Fruit fly (Drosophila melanogaster) whole organism, wandering third instar larva: ENCODE results near the gene Cf2.

ENCODE experiments used
- Abd-B ChIP-seq: fragments of >200 bp; optimal IDR thresholded peaks from 2 replicates; lab custom pipeline; 2017; ENCODE audit warnings: missing biosample characterization, missing genetic modification characterization
- CG32264 ChIP-seq: fragments of 200-800 bp; sonication (Bioruptor generic); optimal IDR thresholded peaks from 2 replicates; lab custom pipeline; 2016; ENCODE audit warnings: missing biosample characterization, missing genetic modification characterization
- CG9705 ChIP-seq: fragments of 200-800 bp; sonication (Bioruptor generic); optimal IDR thresholded peaks from 2 replicates; lab custom pipeline; 2018; ENCODE audit warnings: missing biosample characterization, mild to moderate bottlenecking, missing genetic modification characterization
- CrebA ChIP-seq: fragments of 200-800 bp; sonication (Bioruptor generic); optimal IDR thresholded peaks from 2 replicates; lab custom pipeline; 2016; ENCODE audit warnings: missing biosample characterization, mild to moderate bottlenecking, missing genetic modification characterization, borderline replicate concordance
- Dfd ChIP-seq: fragments of >200 bp; optimal IDR thresholded peaks from 2 replicates; lab custom pipeline; 2017; ENCODE audit warnings: missing biosample characterization, missing genetic modification characterization
- Dif ChIP-seq: fragments of 200-275, 200-300 bp; sonication (Bioruptor generic); optimal IDR thresholded peaks from 2 replicates; lab custom pipeline; 2018; ENCODE audit warnings: missing biosample characterization, missing genetic modification characterization; ENCODE audit not compliant: partially characterized antibody
- GATAd ChIP-seq: sonication (Bioruptor generic); optimal IDR thresholded peaks from 2 replicates; lab custom pipeline; 2016; ENCODE audit warnings: missing biosample characterization, missing genetic modification characterization
- HLH106 ChIP-seq: fragments of 200-800 bp; optimal IDR thresholded peaks from 3 replicates; lab custom pipeline; 2019; ENCODE audit warnings: missing biosample characterization, mild to moderate bottlenecking, missing genetic modification characterization, moderate library complexity
- Hnf4 ChIP-seq: fragments of 200-800 bp; sonication (Bioruptor generic); optimal IDR thresholded peaks from 2 replicates; lab custom pipeline; 2016; ENCODE audit warnings: missing biosample characterization, mild to moderate bottlenecking, missing genetic modification characterization
- Hr78 ChIP-seq: fragments of >200 bp; optimal IDR thresholded peaks from 2 replicates; lab custom pipeline; 2017; ENCODE audit warnings: missing biosample characterization, missing genetic modification characterization
- Hr83 ChIP-seq: fragments of 200-300 bp; sonication (Bioruptor generic); optimal IDR thresholded peaks from 2 replicates; lab custom pipeline; 2016; ENCODE audit warnings: missing biosample characterization, mild to moderate bottlenecking, missing genetic modification characterization, moderate library complexity; ENCODE audit not compliant: poor library complexity, severe bottlenecking
- Jra ChIP-seq: sonication (Bioruptor generic); optimal IDR thresholded peaks from 2 replicates; lab custom pipeline; 2016; ENCODE audit warnings: missing biosample characterization, missing genetic modification characterization
- Mio ChIP-seq: sonication (Bioruptor generic); optimal IDR thresholded peaks from 2 replicates; lab custom pipeline; 2016; ENCODE audit warnings: missing biosample characterization, missing genetic modification characterization
- Myc ChIP-seq: fragments of >200 bp; optimal IDR thresholded peaks from 2 replicates; lab custom pipeline; 2017
- N ChIP-seq: fragments of >200 bp; optimal IDR thresholded peaks from 2 replicates; lab custom pipeline; 2018; ENCODE audit warnings: missing biosample characterization, missing external identifiers, missing genetic modification characterization
- OdsH ChIP-seq: fragments of 200-800 bp; sonication (Bioruptor generic); optimal IDR thresholded peaks from 2 replicates; lab custom pipeline; 2016; ENCODE audit warnings: missing biosample characterization, mild to moderate bottlenecking, missing genetic modification characterization
- Rel ChIP-seq, 2 experiments: fragments of 200-800 bp; sonication (Bioruptor generic) in 1 of 2; optimal IDR thresholded peaks; 2 replicates in 1 of 2; 3 replicates in 1 of 2; lab custom pipeline; 2016 to 2019; ENCODE audit warnings: mild to moderate bottlenecking in 2 of 2, missing biosample characterization in 2 of 2, missing genetic modification characterization in 2 of 2, moderate library complexity in 1 of 2
- Sp1 ChIP-seq: fragments of 200-800 bp; sonication (Bioruptor generic); optimal IDR thresholded peaks from 3 replicates; lab custom pipeline; 2019; ENCODE audit warnings: missing biosample characterization, mild to moderate bottlenecking, missing genetic modification characterization, moderate library complexity
- Vsx2 ChIP-seq: fragments of 200-300, 225-300 bp; sonication (Bioruptor generic); optimal IDR thresholded peaks from 2 replicates; lab custom pipeline; 2018; ENCODE audit warnings: missing biosample characterization, missing genetic modification characterization; ENCODE audit not compliant: partially characterized antibody
- br ChIP-seq: fragments of 200-800 bp; sonication (Bioruptor generic); optimal IDR thresholded peaks from 2 replicates; lab custom pipeline; 2016; ENCODE audit warnings: missing biosample characterization, missing genetic modification characterization
- brk ChIP-seq: fragments of 200-800 bp; sonication (Bioruptor generic); optimal IDR thresholded peaks from 2 replicates; lab custom pipeline; 2016; ENCODE audit warnings: missing biosample characterization, mild to moderate bottlenecking, missing genetic modification characterization
- dl ChIP-seq, 2 experiments: fragments of 175-275, 200-275 bp in 1 of 2; fragments of 200-275 bp in 1 of 2; sonication (Bioruptor generic); optimal IDR thresholded peaks; lab custom pipeline; 2018; ENCODE audit warnings: mild to moderate bottlenecking in 2 of 2, missing biosample characterization in 2 of 2, missing genetic modification characterization in 2 of 2, moderate library complexity in 2 of 2; ENCODE audit not compliant: partially characterized antibody in 2 of 2, insufficient read depth in 1 of 2
- dmrt93B ChIP-seq: fragments of 200-800 bp; sonication (Bioruptor generic); optimal IDR thresholded peaks from 2 replicates; lab custom pipeline; 2018; ENCODE audit warnings: missing biosample characterization, mild to moderate bottlenecking, missing genetic modification characterization
- dsf ChIP-seq: sonication (Bioruptor generic); optimal IDR thresholded peaks from 2 replicates; lab custom pipeline; 2016; ENCODE audit warnings: missing biosample characterization, missing genetic modification characterization, borderline replicate concordance
- ey ChIP-seq: fragments of 200-800 bp; sonication (Bioruptor generic); optimal IDR thresholded peaks from 2 replicates; lab custom pipeline; 2016; ENCODE audit warnings: missing biosample characterization, missing genetic modification characterization
- foxo ChIP-seq, 2 experiments: fragments of 200-800 bp; sonication (Bioruptor generic); optimal IDR thresholded peaks; 2 replicates in 1 of 2; 3 replicates in 1 of 2; lab custom pipeline; 2016 to 2017; ENCODE audit warnings: missing biosample characterization in 2 of 2, missing genetic modification characterization in 2 of 2
- fru ChIP-seq: fragments of 200-800 bp; sonication (Bioruptor generic); optimal IDR thresholded peaks from 3 replicates; lab custom pipeline; 2016; ENCODE audit warnings: missing biosample characterization, mild to moderate bottlenecking, missing genetic modification characterization
- h ChIP-seq: fragments of 200-800 bp; sonication (Bioruptor generic); optimal IDR thresholded peaks from 3 replicates; lab custom pipeline; 2016; ENCODE audit warnings: missing biosample characterization, mild to moderate bottlenecking, missing genetic modification characterization
- jim ChIP-seq: fragments of 175-275, 200-325 bp; sonication (Bioruptor generic); optimal IDR thresholded peaks from 2 replicates; lab custom pipeline; 2016; ENCODE audit warnings: missing biosample characterization, mild to moderate bottlenecking, missing genetic modification characterization
- lola ChIP-seq: fragments of >200 bp; optimal IDR thresholded peaks from 2 replicates; lab custom pipeline; 2017; ENCODE audit warnings: missing biosample characterization, missing genetic modification characterization
- pan ChIP-seq: fragments of >200 bp; optimal IDR thresholded peaks from 2 replicates; lab custom pipeline; 2017
- psq ChIP-seq: fragments of 200-800 bp; sonication (Bioruptor generic); optimal IDR thresholded peaks from 3 replicates; lab custom pipeline; 2017; ENCODE audit warnings: missing biosample characterization, mild to moderate bottlenecking, missing genetic modification characterization, moderate library complexity
- rgr ChIP-seq: fragments of 200-800 bp; sonication (Bioruptor generic); optimal IDR thresholded peaks from 3 replicates; lab custom pipeline; 2016; ENCODE audit warnings: missing biosample characterization, mild to moderate bottlenecking, missing genetic modification characterization
- sage ChIP-seq: fragments of 200-800 bp; sonication (Bioruptor generic); optimal IDR thresholded peaks from 2 replicates; lab custom pipeline; 2016; ENCODE audit warnings: missing biosample characterization, mild to moderate bottlenecking, missing genetic modification characterization
- sv ChIP-seq: fragments of 200-800 bp; sonication (Bioruptor generic); optimal IDR thresholded peaks from 3 replicates; lab custom pipeline; 2016; ENCODE audit warnings: missing biosample characterization, missing genetic modification characterization
- tai ChIP-seq: sonication (Bioruptor generic); optimal IDR thresholded peaks from 2 replicates; lab custom pipeline; 2016; ENCODE audit warnings: missing biosample characterization, missing genetic modification characterization
- usp ChIP-seq: fragments of >200 bp; optimal IDR thresholded peaks from 2 replicates; lab custom pipeline; 2017; ENCODE audit warnings: missing biosample characterization, missing genetic modification characterization
- woc ChIP-seq: sonication (Bioruptor generic); optimal IDR thresholded peaks from 2 replicates; lab custom pipeline; 2016; ENCODE audit warnings: missing biosample characterization, mild to moderate bottlenecking, missing genetic modification characterization

Cf2 gene

dm6 chr2L:4838494-4839320 is 44.2 kb downstream of the Cf2 start:
- TF ChIP-seq GATAd (GFP tag; lab: Kevin White, UChicago) (no peak), OdsH (GFP tag; lab: Kevin White, UChicago) (no peak), Rel (GFP tag; optimal IDR thresholded peaks at IDR 0.05; lab: Kevin White, UChicago) (no peak), Rel (tag; optimal IDR thresholded peaks at IDR 0.05; lab: Kevin White, UChicago) (peak; percentile 36), CrebA (GFP tag; lab: Kevin White, UChicago) (no peak), pan (lab: Kevin White, UChicago) (no peak), Mio (GFP tag; lab: Kevin White, UChicago) (no peak)

DNA sequence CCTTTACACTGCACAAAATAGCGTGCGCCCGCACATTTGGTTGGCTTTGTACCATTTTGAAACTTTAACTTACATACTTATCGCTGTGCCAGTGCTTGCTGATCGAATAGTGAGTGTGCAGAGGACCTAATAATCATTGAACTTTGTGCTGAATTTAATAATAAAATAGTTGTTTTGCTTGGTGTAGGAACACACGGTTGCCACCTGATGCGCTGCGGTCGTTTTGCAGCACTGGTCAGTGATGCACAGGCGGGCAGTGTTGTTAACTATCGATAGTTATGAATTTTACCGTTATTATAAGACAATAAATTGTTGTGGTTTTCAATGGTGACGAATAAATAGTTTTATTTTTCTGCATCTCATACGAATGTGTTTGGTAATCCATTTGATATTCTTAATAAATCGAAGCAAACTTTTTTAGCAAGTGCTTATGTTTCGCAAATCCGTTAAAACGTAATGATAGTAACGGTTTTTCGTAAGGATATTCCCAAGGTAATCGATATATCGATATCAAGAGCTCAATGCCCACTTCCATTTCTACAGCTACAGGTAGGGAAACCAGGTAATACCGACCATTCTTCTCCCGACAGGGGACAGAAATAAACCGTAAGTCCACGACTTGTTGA is 45.0 kb downstream of the Cf2 start, which contains the start of the genes tank and CG12194:
TSS of gene tank (minus strand) at position 228 of the 626 bp plus-strand sequence.
TSS of gene CG12194 (plus strand) at position 576 of the 626 bp plus-strand sequence.
- TF ChIP-seq tai (no peak), usp (GFP tag; lab: Kevin White, UChicago) (no peak), Dfd (no peak), Hnf4 (GFP tag; lab: Kevin White, UChicago) (peak; percentile 98), dl (GFP tag; optimal IDR thresholded peaks at IDR 0.05; lab: Kevin White, UChicago; ENCODE audit: insufficient read depth in 1 of 2, partially characterized antibody in 2 of 2) (no peak), HLH106 (tag; lab: Kevin White, UChicago) (peak; percentile 91), Jra (GFP tag; lab: Kevin White, UChicago) (peak; percentile 86), sv (GFP tag; lab: Kevin White, UChicago) (peak; percentile 98), fru (GFP tag; lab: Kevin White, UChicago) (peak; percentile 97), Dif (no peak), Abd-B (GFP tag; lab: Kevin White, UChicago) (no peak), jim (GFP tag; lab: Kevin White, UChicago) (peak; percentile 38), sage (GFP tag; lab: Kevin White, UChicago) (peak; percentile 96), lola (GFP tag; lab: Kevin White, UChicago) (no peak), ey (GFP tag; lab: Kevin White, UChicago) (peak; percentile 98), Hr78 (GFP tag; lab: Kevin White, UChicago) (no peak), dsf (GFP tag; lab: Kevin White, UChicago) (peak; percentile 81), foxo (GFP tag; optimal IDR thresholded peaks at IDR 0.05; lab: Kevin White, UChicago) (peak; percentile 94 to 99), h (GFP tag; lab: Kevin White, UChicago) (peak; percentile 98), Vsx2 (GFP tag; lab: Kevin White, UChicago) (no peak), OdsH (GFP tag; lab: Kevin White, UChicago) (peak; percentile 97), CG9705 (peak; percentile 53), Hr83 (peak; percentile 88), Rel (GFP tag; optimal IDR thresholded peaks at IDR 0.05; lab: Kevin White, UChicago) (peak; percentile 95), Rel (tag; optimal IDR thresholded peaks at IDR 0.05; lab: Kevin White, UChicago) (peak; percentile 50), N (GFP tag; lab: Kevin White, UChicago) (no peak), pan (lab: Kevin White, UChicago) (no peak), rgr (GFP tag; lab: Kevin White, UChicago) (peak; percentile 99), brk (no peak), Myc (lab: Kevin White, UChicago) (peak; percentile 61), Mio (GFP tag; lab: Kevin White, UChicago) (peak; percentile 93), GATAd (GFP tag; lab: Kevin White, UChicago) (peak; percentile 87), psq (GFP tag; lab: Kevin White, UChicago) (peak; percentile 93), CrebA (GFP tag; lab: Kevin White, UChicago) (no peak), CG32264 (peak; percentile 96), br (peak; percentile 98), Sp1 (GFP tag; lab: Kevin White, UChicago) (peak; percentile 92), woc (peak; percentile 94), dmrt93B (GFP tag; lab: Kevin White, UChicago) (peak; percentile 95)
